Fruit fly (Drosophila melanogaster): Measurements from ENCODE around the gene Ero1L.

- TF ChIP-seq CTCF (optimal IDR thresholded peaks at IDR 0.05) (no peak), CG8478 (optimal IDR thresholded peaks at IDR 0.05) (no peak)
Measured at dm6 chr3L:4209078-4209477, 38.9 kb downstream of the Ero1L start, which contains the start of gene Cpr64Aa.

Data from S2 (cell line).